Worm (Caenorhabditis elegans) whole organism, L4 larva: Measurements from ENCODE around the gene srh-95.

Source experiments
- T26A8.4 ChIP-seq: fragments of 200-800 bp; sonication (Bioruptor generic); IDR thresholded peaks from 2 replicates; pipeline ENCODE4 v1.3.6; 2022; ENCODE audit warnings: missing genetic modification characterization, missing compliant biosample characterization
- Y105C5A.15 ChIP-seq: fragments of 200-800 bp; sonication (Bioruptor generic); IDR thresholded peaks from 2 replicates; pipeline ENCODE4 v1.3.6; 2022; ENCODE audit warnings: missing genetic modification characterization, missing compliant biosample characterization
- Y48G9A.11 ChIP-seq: fragments of 200-800 bp; sonication (Bioruptor generic); IDR thresholded peaks from 2 replicates; pipeline ENCODE4 v1.3.6; 2022; ENCODE audit warnings: missing genetic modification reagents, missing genetic modification characterization, missing compliant biosample characterization
- Y5F2A.4 ChIP-seq: fragments of 200-800 bp; sonication (Bioruptor generic); optimal IDR thresholded peaks from 2 replicates; lab custom pipeline; 2018; ENCODE audit warnings: mild to moderate bottlenecking, missing genetic modification characterization, missing compliant biosample characterization
- Y75B8A.6 ChIP-seq: fragments of 200-800 bp; sonication (Bioruptor generic); IDR thresholded peaks from 2 replicates; pipeline ENCODE4 v1.3.6; 2022; ENCODE audit warnings: missing genetic modification reagents, missing genetic modification characterization, missing compliant biosample characterization
- aha-1 ChIP-seq: fragments of 150-350 bp; peaks from one replicate; lab custom pipeline; 2014; ENCODE audit warnings: missing biosample characterization, missing genetic modification characterization
- aly-2 ChIP-seq: sonication (generic microtip); optimal IDR thresholded peaks from 2 replicates; lab custom pipeline; 2018; ENCODE audit warnings: missing biosample characterization, missing genetic modification characterization
- ama-1 ChIP-seq: fragments of 150-350 bp; optimal IDR thresholded peaks from 2 replicates; lab custom pipeline; 2014; ENCODE audit warnings: inconsistent platforms, mixed read lengths
- dmd-6 ChIP-seq: fragments of 200-800 bp; sonication (Bioruptor generic); IDR thresholded peaks from 2 replicates; pipeline ENCODE4 v1.3.6; 2022; ENCODE audit warnings: missing genetic modification reagents, missing genetic modification characterization, missing compliant biosample characterization
- dpl-1 ChIP-seq: fragments of 150-350 bp; optimal IDR thresholded peaks from 2 replicates; lab custom pipeline; 2014; ENCODE audit warnings: missing biosample characterization, missing genetic modification reagents, missing genetic modification characterization
- fos-1 ChIP-seq: fragments of 150-350 bp; optimal IDR thresholded peaks from 2 replicates; lab custom pipeline; 2014; ENCODE audit warnings: missing biosample characterization, missing genetic modification characterization
- hlh-11 ChIP-seq: fragments of 200-800 bp; sonication (Bioruptor generic); optimal IDR thresholded peaks from 2 replicates; lab custom pipeline; 2018; ENCODE audit warnings: mild to moderate bottlenecking, missing genetic modification characterization, missing compliant biosample characterization
- hlh-30 ChIP-seq: sonication (generic microtip); optimal IDR thresholded peaks from 2 replicates; lab custom pipeline; 2017; ENCODE audit warnings: antibody characterized with exemption, mild to moderate bottlenecking, missing genetic modification characterization, missing compliant biosample characterization; ENCODE audit not compliant: insufficient read depth
- lin-1 ChIP-seq: fragments of 200-800 bp; sonication (Bioruptor generic); IDR thresholded peaks from 2 replicates; pipeline ENCODE4 v1.3.6; 2022; ENCODE audit warnings: missing genetic modification reagents, missing genetic modification characterization, missing compliant biosample characterization
- lin-15B ChIP-seq: fragments of 150-350 bp; sonication (generic microtip); optimal IDR thresholded peaks from 3 replicates; lab custom pipeline; 2014; ENCODE audit warnings: missing biosample characterization, missing genetic modification characterization
- lin-29 ChIP-seq: fragments of 200-800 bp; sonication (Bioruptor generic); IDR thresholded peaks from 2 replicates; pipeline ENCODE4 v1.3.6; 2022; ENCODE audit warnings: missing genetic modification reagents, missing genetic modification characterization, missing compliant biosample characterization
- mdl-1 ChIP-seq, 2 experiments: fragments of 150-350 bp in 1 of 2; sonication (generic microtip) in 1 of 2; optimal IDR thresholded peaks; 2 replicates each; lab custom pipeline; 2014 to 2017; ENCODE audit warnings: missing biosample characterization in 2 of 2, missing genetic modification characterization in 2 of 2
- mes-2 ChIP-seq: sonication (generic microtip); optimal IDR thresholded peaks from 2 replicates; lab custom pipeline; 2016; ENCODE audit warnings: missing genotype, mild to moderate bottlenecking, missing genetic modification characterization, missing compliant biosample characterization; ENCODE audit not compliant: poor library complexity, severe bottlenecking
- mxl-2 ChIP-seq: fragments of 200-800 bp; sonication (Bioruptor generic); conservative IDR thresholded peaks from 2 replicates; pipeline ENCODE4 v1.3.6; 2022; ENCODE audit warnings: missing genetic modification reagents, missing genetic modification characterization, missing compliant biosample characterization
- mxl-3 ChIP-seq: fragments of 200-800 bp; sonication (Bioruptor generic); optimal IDR thresholded peaks from 2 replicates; lab custom pipeline; 2018; ENCODE audit warnings: mild to moderate bottlenecking, missing genetic modification characterization, missing compliant biosample characterization
- nhr-25 ChIP-seq: sonication (generic microtip); optimal IDR thresholded peaks from 2 replicates; lab custom pipeline; 2017; ENCODE audit warnings: missing genetic modification characterization, mild to moderate bottlenecking, missing compliant biosample characterization, antibody characterized with exemption, moderate library complexity, borderline replicate concordance; ENCODE audit not compliant: insufficient read depth
- nhr-28 ChIP-seq: fragments of 150-350 bp; optimal IDR thresholded peaks from 2 replicates; lab custom pipeline; 2014; ENCODE audit warnings: missing biosample characterization, missing genetic modification characterization
- nhr-41 ChIP-seq: fragments of 200-800 bp; sonication (Bioruptor generic); IDR thresholded peaks from 2 replicates; pipeline ENCODE4 v1.3.6; 2022; ENCODE audit warnings: missing genetic modification reagents, missing genetic modification characterization, missing compliant biosample characterization
- nhr-48 ChIP-seq: sonication (generic microtip); optimal IDR thresholded peaks from 2 replicates; lab custom pipeline; 2016; ENCODE audit warnings: mild to moderate bottlenecking, missing genetic modification characterization, missing compliant biosample characterization
- nhr-76 ChIP-seq: fragments of 150-350 bp; optimal IDR thresholded peaks from 2 replicates; lab custom pipeline; 2014; ENCODE audit warnings: missing biosample characterization, missing genetic modification characterization
- rbr-2 ChIP-seq: sonication (generic microtip); optimal IDR thresholded peaks from 2 replicates; lab custom pipeline; 2016; ENCODE audit warnings: missing genotype, missing genetic modification characterization, missing compliant biosample characterization
- set-16 ChIP-seq: fragments of 200-800 bp; sonication (Bioruptor generic); IDR thresholded peaks from 2 replicates; pipeline ENCODE4 v1.3.6; 2022; ENCODE audit warnings: missing genetic modification reagents, missing genetic modification characterization, missing compliant biosample characterization
- spr-1 ChIP-seq: sonication (generic microtip); optimal IDR thresholded peaks from 2 replicates; lab custom pipeline; 2016; ENCODE audit warnings: mild to moderate bottlenecking, missing genetic modification characterization, missing compliant biosample characterization
- tra-1 ChIP-seq: fragments of 200-800 bp; sonication (Bioruptor generic); IDR thresholded peaks from 2 replicates; pipeline ENCODE4 v1.3.6; 2022; ENCODE audit warnings: missing genetic modification reagents, missing genetic modification characterization, missing compliant biosample characterization
- unc-39 ChIP-seq: sonication (generic microtip); optimal IDR thresholded peaks from 2 replicates; lab custom pipeline; 2017; ENCODE audit warnings: missing biosample characterization, missing genetic modification characterization
- unc-62 ChIP-seq, 3 experiments: fragments of 150-350 bp in 1 of 3; sonication (generic microtip); optimal IDR thresholded peaks in 2 of 3; peaks in 1 of 3; 1 replicate in 1 of 3; 2 replicates in 2 of 3; lab custom pipeline; 2014 to 2017; ENCODE audit warnings: missing biosample characterization in 3 of 3, missing genetic modification characterization in 3 of 3, missing genetic modification reagents in 3 of 3, missing genotype in 1 of 3
- zag-1 ChIP-seq: fragments of 150-350 bp; optimal IDR thresholded peaks from 2 replicates; lab custom pipeline; 2014; ENCODE audit warnings: missing biosample characterization, missing genetic modification characterization
- zfp-3 ChIP-seq: fragments of 200-800 bp; sonication (Bioruptor generic); conservative IDR thresholded peaks from 2 replicates; pipeline ENCODE4 v1.3.6; 2022; ENCODE audit warnings: missing genetic modification reagents, missing genetic modification characterization, missing compliant biosample characterization
- zip-11 ChIP-seq: fragments of 200-800 bp; sonication (Bioruptor generic); IDR thresholded peaks from 2 replicates; pipeline ENCODE4 v1.3.6; 2022; ENCODE audit warnings: missing genetic modification characterization, missing compliant biosample characterization
- ztf-7 ChIP-seq: fragments of 150-350 bp; optimal IDR thresholded peaks from 2 replicates; lab custom pipeline; 2014; ENCODE audit warnings: missing biosample characterization, missing genetic modification characterization

srh-95 gene

DNA sequence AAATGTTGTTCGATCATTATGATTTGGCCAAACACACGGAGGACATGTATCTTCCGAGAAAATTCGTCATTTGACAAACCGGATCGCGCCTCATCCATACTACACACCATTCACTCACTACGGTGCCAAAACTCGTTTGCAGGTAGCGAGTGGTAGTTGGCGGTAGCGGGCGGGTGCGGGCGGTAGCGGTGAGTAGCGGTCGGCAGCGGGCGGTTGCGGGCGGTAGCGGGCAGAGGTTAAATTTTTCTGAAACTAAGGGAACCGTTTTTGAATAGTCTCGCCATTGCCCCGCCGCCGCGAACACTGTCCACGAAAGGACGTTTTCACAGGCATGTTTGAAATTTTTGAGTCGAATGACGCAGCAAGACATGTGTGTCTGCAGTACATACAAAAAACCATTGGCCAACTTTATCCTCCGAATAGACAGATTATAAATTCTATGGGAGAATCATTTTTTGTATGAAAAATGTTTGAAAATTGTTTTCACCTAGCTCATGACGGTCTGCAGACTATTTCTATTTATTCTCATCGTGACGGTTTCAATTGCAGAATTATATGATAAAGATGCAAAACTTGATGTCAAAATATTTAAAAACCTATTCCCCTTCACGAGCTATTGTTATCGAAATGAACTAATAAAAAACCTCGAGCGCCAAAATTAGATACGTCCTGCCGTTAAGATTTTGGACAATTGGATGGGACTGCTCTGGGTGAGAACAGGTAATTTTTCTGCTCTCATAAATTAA is 36.2 kb upstream of the srh-95 start, which contains the start of gene F11A5.16:
F11A5.16 (plus strand) TSS at position 696 of the 746 bp plus-strand sequence.
- TF ChIP-seq set-16 (GFP tag; lab: Robert Waterston, UW), result peak; percentile 63
- TF ChIP-seq rbr-2 (tag; lab: Kevin White, UChicago), result no peak

DNA sequence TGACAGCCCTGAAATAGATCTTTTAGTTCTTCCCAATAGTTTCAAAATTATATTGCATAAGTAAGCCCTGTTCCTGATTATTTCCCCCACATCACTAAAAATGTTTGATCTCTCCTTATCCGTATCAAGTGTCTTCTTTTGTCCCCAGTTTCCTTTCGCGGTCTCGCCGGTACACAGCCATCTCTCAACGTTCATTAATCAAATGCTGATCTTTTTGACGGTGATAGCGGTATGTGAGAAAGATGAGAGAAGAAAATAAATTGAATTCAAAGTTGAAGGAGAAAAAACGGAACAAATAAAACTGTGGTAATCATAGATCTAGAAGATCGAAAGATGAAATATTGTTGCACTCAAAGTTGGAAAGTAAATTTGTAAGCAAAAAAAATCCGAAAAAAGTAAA is 35.0 kb upstream of the srh-95 start:
- no peak for TF ChIP-seq Y75B8A.6 (GFP tag; lab: Robert Waterston, UW)
- TF ChIP-seq fos-1 (tag; lab: Kevin White, UChicago), result no peak
- no peak for TF ChIP-seq spr-1 (tag; lab: Kevin White, UChicago)
- TF ChIP-seq unc-39 (tag; lab: Kevin White, UChicago), result no peak
- no peak for TF ChIP-seq lin-15B (tag; lab: Kevin White, UChicago)
- TF ChIP-seq ama-1 (lab: Kevin White, UChicago), result no peak
- no peak for TF ChIP-seq nhr-25
- no peak for TF ChIP-seq ztf-7 (tag; lab: Kevin White, UChicago)
- TF ChIP-seq nhr-28 (tag; lab: Kevin White, UChicago), result peak; percentile 9
- TF ChIP-seq mes-2 (tag; lab: Kevin White, UChicago), result no peak
- TF ChIP-seq mxl-2, result no peak
- TF ChIP-seq dpl-1 (GFP tag; lab: Kevin White, UChicago), result no peak
- TF ChIP-seq zfp-3 (GFP tag; lab: Robert Waterston, UW), result no peak
- peak in 1 of 2 experiments; percentile 60 for TF ChIP-seq unc-62 (GFP tag; optimal IDR thresholded peaks at IDR 0.05 in 1 of 2; lab: Kevin White, UChicago)
- TF ChIP-seq unc-62 (tag; optimal IDR thresholded peaks at IDR 0.05; lab: Kevin White, UChicago), result no peak
- TF ChIP-seq Y48G9A.11, result no peak
- no peak for TF ChIP-seq Y105C5A.15 (GFP tag; lab: Robert Waterston, UW)
- no peak for TF ChIP-seq Y5F2A.4 (GFP tag; lab: Kevin White, UChicago)
- peak; percentile 8 for TF ChIP-seq aha-1 (tag; lab: Kevin White, UChicago)
- TF ChIP-seq aly-2 (tag; lab: Kevin White, UChicago), result no peak
- TF ChIP-seq T26A8.4 (GFP tag; lab: Robert Waterston, UW), result no peak
- TF ChIP-seq, all 104 proteins: peak for 3

DNA sequence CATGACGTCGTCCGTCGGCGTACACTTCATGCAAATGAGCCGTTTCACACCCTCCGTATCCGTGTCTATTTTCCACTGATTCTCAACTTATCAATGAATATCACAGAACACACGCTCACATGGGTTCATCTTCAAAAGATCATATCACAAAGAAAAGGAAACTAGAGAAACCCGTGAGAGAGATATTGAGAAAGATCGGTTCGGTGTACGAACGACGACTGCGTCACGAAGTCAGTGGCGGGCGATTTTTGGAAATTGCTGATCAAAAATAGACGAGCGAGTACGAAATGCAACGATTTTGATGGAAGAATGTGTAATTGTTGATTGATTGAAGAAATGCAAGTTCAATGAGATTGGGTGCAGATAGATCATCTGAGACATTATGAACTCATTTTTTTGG is 33.4 kb upstream of the srh-95 start:
- TF ChIP-seq hlh-30, result peak; percentile 41
- no peak for TF ChIP-seq mxl-3 (GFP tag; lab: Kevin White, UChicago)
- 0 out of 2 replicates have a peak, but pooled peaks have one; percentile 29 for TF ChIP-seq tra-1
- TF ChIP-seq unc-62 (GFP tag; optimal IDR thresholded peaks at IDR 0.05 in 1 of 2; lab: Kevin White, UChicago), result peak in 1 of 2 experiments; percentile 82
- no peak for TF ChIP-seq unc-62 (tag; optimal IDR thresholded peaks at IDR 0.05; lab: Kevin White, UChicago)
- TF ChIP-seq hlh-11, result peak; percentile 65
- TF ChIP-seq nhr-76, result no peak
- peak in 1 of 2 experiments; percentile 63 for TF ChIP-seq mdl-1 (tag; optimal IDR thresholded peaks at IDR 0.05; lab: Kevin White, UChicago)
- TF ChIP-seq nhr-28 (tag; lab: Kevin White, UChicago), result peak; percentile 70
- no peak for TF ChIP-seq fos-1 (tag; lab: Kevin White, UChicago)
- peak; percentile 89 for TF ChIP-seq nhr-48 (tag; lab: Kevin White, UChicago)
- no peak for TF ChIP-seq nhr-41
- TF ChIP-seq zip-11 (GFP tag; lab: Robert Waterston, UW), result no peak
- no peak for TF ChIP-seq zag-1 (tag; lab: Kevin White, UChicago)
- TF ChIP-seq unc-39 (tag; lab: Kevin White, UChicago), result no peak
- TF ChIP-seq lin-29 (GFP tag; lab: Robert Waterston, UW), result no peak
- peak; percentile 90 for TF ChIP-seq dmd-6
- no peak for TF ChIP-seq set-16 (GFP tag; lab: Robert Waterston, UW)

DNA sequence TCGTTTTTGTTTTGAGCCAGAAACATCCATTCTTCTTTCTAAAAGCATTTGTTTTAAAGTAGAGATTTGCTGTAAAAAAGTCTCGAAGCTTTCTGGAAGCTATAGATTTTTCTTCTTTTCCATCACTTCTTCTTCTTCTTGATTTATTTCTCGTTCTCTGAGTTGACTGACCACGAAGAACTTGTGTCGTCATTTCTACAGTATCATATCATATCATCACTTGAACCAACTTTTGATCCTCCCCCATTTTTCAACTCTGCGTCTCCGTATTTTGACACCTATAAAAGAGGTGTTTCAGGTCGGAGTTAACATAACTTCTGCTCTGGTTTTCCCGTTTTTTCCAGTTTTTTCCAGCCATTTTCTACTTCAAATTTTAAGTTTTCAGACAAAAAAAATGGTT is 32.2 kb upstream of the srh-95 start, which contains the start of gene F11A5.9:
F11A5.9 (plus strand) TSS at position 386 of the 400 bp plus-strand sequence.
- TF ChIP-seq nhr-28 (tag; lab: Kevin White, UChicago) (peak; percentile 24), unc-62 (GFP tag; optimal IDR thresholded peaks at IDR 0.05 in 1 of 2; lab: Kevin White, UChicago) (peak in 1 of 2 experiments; percentile 69), unc-62 (tag; optimal IDR thresholded peaks at IDR 0.05; lab: Kevin White, UChicago) (no peak), nhr-76 (no peak), lin-1 (GFP tag; lab: Robert Waterston, UW) (no peak), fos-1 (tag; lab: Kevin White, UChicago) (no peak), mdl-1 (tag; optimal IDR thresholded peaks at IDR 0.05; lab: Kevin White, UChicago) (peak in 1 of 2 experiments; percentile 5)
